Worm (Caenorhabditis elegans) whole organism, L2 larva: Measurements from ENCODE around the gene T04F3.3.
A peak's percentile ranks its signal among the peaks of the same experiment; 100 is the strongest.

Experiments used
- F13H6.1 ChIP-seq: sonication (generic microtip); optimal IDR thresholded peaks from 2 replicates; lab custom pipeline; 2016; ENCODE audit warnings: missing genetic modification characterization, missing compliant biosample characterization
- R02D3.7 ChIP-seq: fragments of 150-350 bp; optimal IDR thresholded peaks from 2 replicates; lab custom pipeline; 2014; ENCODE audit warnings: missing biosample characterization, missing genetic modification characterization
- blmp-1 ChIP-seq: sonication (generic microtip); optimal IDR thresholded peaks from 2 replicates; lab custom pipeline; 2017; ENCODE audit warnings: missing genetic modification characterization, mild to moderate bottlenecking, missing compliant biosample characterization, antibody characterized with exemption, moderate library complexity; ENCODE audit not compliant: insufficient read depth
- ceh-16 ChIP-seq: fragments of 150-350 bp; optimal IDR thresholded peaks from 2 replicates; lab custom pipeline; 2014; ENCODE audit warnings: missing biosample characterization, missing genetic modification characterization
- ceh-82 ChIP-seq: fragments of 150-350 bp; optimal IDR thresholded peaks from 2 replicates; lab custom pipeline; 2014; ENCODE audit warnings: missing biosample characterization, missing genetic modification characterization
- crh-2 ChIP-seq: sonication (generic microtip); optimal IDR thresholded peaks from 2 replicates; lab custom pipeline; 2017; ENCODE audit warnings: missing biosample characterization, missing genetic modification characterization
- dmd-4 ChIP-seq: sonication (generic microtip); optimal IDR thresholded peaks from 2 replicates; lab custom pipeline; 2017; ENCODE audit warnings: missing biosample characterization, missing genetic modification characterization
- egl-27 ChIP-seq: sonication (generic microtip); optimal IDR thresholded peaks from 3 replicates; lab custom pipeline; 2017; ENCODE audit warnings: missing biosample characterization, missing genetic modification reagents, missing genetic modification characterization
- fos-1 ChIP-seq: fragments of 150-350 bp; optimal IDR thresholded peaks from 2 replicates; lab custom pipeline; 2014; ENCODE audit warnings: missing biosample characterization, missing genetic modification characterization
- gmeb-1 ChIP-seq: fragments of 150-350 bp; optimal IDR thresholded peaks from 2 replicates; lab custom pipeline; 2014; ENCODE audit warnings: missing biosample characterization, missing genetic modification characterization
- lin-11 ChIP-seq: fragments of 150-350 bp; sonication (generic microtip); optimal IDR thresholded peaks from 2 replicates; lab custom pipeline; 2014; ENCODE audit warnings: missing biosample characterization, missing genetic modification characterization, inconsistent platforms, mixed read lengths
- lin-13 ChIP-seq: fragments of 150-350 bp; optimal IDR thresholded peaks from 2 replicates; lab custom pipeline; 2014; ENCODE audit warnings: missing biosample characterization, missing genetic modification reagents, missing genetic modification characterization
- lsy-2 ChIP-seq, 2 experiments: fragments of 150-350 bp in 1 of 2; sonication (generic microtip) in 1 of 2; optimal IDR thresholded peaks; 2 replicates each; lab custom pipeline; 2014 to 2017; ENCODE audit warnings: missing biosample characterization in 2 of 2, missing genetic modification characterization in 2 of 2
- mdl-1 ChIP-seq, 2 experiments: fragments of 150-350 bp in 1 of 2; sonication (generic microtip) in 1 of 2; optimal IDR thresholded peaks; 2 replicates each; lab custom pipeline; 2017; ENCODE audit warnings: missing biosample characterization in 2 of 2, missing genetic modification characterization in 2 of 2
- nhr-10 ChIP-seq: sonication (generic microtip); optimal IDR thresholded peaks from 2 replicates; lab custom pipeline; 2017; ENCODE audit warnings: missing biosample characterization, missing genetic modification characterization
- nhr-12 ChIP-seq: fragments of 150-350 bp; optimal IDR thresholded peaks from 2 replicates; lab custom pipeline; 2014; ENCODE audit warnings: missing biosample characterization, missing genetic modification characterization
- nhr-21 ChIP-seq: fragments of 150-350 bp; optimal IDR thresholded peaks from 2 replicates; lab custom pipeline; 2014; ENCODE audit warnings: missing biosample characterization, missing genetic modification characterization
- nhr-237 ChIP-seq: fragments of 150-350 bp; optimal IDR thresholded peaks from 2 replicates; lab custom pipeline; 2014; ENCODE audit warnings: missing biosample characterization, missing genetic modification characterization
- nhr-25 ChIP-seq: fragments of 150-350 bp; sonication (generic microtip); optimal IDR thresholded peaks from 3 replicates; lab custom pipeline; 2014; ENCODE audit warnings: missing biosample characterization, missing genetic modification characterization
- nhr-6 ChIP-seq: fragments of 150-350 bp; optimal IDR thresholded peaks from 2 replicates; lab custom pipeline; 2014; ENCODE audit warnings: missing biosample characterization, missing genetic modification characterization
- nhr-77 ChIP-seq: fragments of 150-350 bp; optimal IDR thresholded peaks from 2 replicates; lab custom pipeline; 2014; ENCODE audit warnings: missing biosample characterization, missing genetic modification characterization
- peb-1 ChIP-seq: fragments of 150-350 bp; optimal IDR thresholded peaks from 2 replicates; lab custom pipeline; 2014; ENCODE audit warnings: missing biosample characterization, missing genetic modification characterization
- sem-4 ChIP-seq: fragments of 150-350 bp; optimal IDR thresholded peaks from 2 replicates; lab custom pipeline; 2014; ENCODE audit warnings: missing biosample characterization, missing genetic modification reagents, missing genetic modification characterization
- skn-1 ChIP-seq: sonication (generic microtip); optimal IDR thresholded peaks from 2 replicates; lab custom pipeline; 2017; ENCODE audit warnings: missing biosample characterization, missing genetic modification characterization
- sma-3 ChIP-seq: sonication (generic microtip); optimal IDR thresholded peaks from 2 replicates; lab custom pipeline; 2016; ENCODE audit warnings: missing genetic modification reagents, missing genetic modification characterization, missing compliant biosample characterization
- sma-9 ChIP-seq, 2 experiments: fragments of 150-350 bp in 1 of 2; sonication (generic microtip) in 1 of 2; optimal IDR thresholded peaks; 2 replicates each; lab custom pipeline; 2014 to 2016; ENCODE audit warnings: missing genetic modification characterization in 2 of 2, mild to moderate bottlenecking in 1 of 2, missing biosample characterization in 1 of 2, missing compliant biosample characterization in 1 of 2, missing genetic modification reagents in 1 of 2, moderate library complexity in 1 of 2
- snpc-4 ChIP-seq: fragments of 150-350 bp; optimal IDR thresholded peaks from 2 replicates; lab custom pipeline; 2014; ENCODE audit warnings: missing biosample characterization, missing genetic modification characterization
- unc-55 ChIP-seq: fragments of 150-350 bp; sonication (generic microtip); optimal IDR thresholded peaks from 3 replicates; lab custom pipeline; 2014; ENCODE audit warnings: missing biosample characterization, missing genetic modification reagents, missing genetic modification characterization
- unc-62 ChIP-seq: fragments of 150-350 bp; optimal IDR thresholded peaks from 2 replicates; lab custom pipeline; 2014; ENCODE audit warnings: missing biosample characterization, missing genetic modification reagents, missing genetic modification characterization
- zag-1 ChIP-seq: fragments of 150-350 bp; optimal IDR thresholded peaks from 2 replicates; lab custom pipeline; 2014; ENCODE audit warnings: missing biosample characterization, missing genetic modification characterization
- ztf-11 ChIP-seq: sonication (generic microtip); optimal IDR thresholded peaks from 2 replicates; lab custom pipeline; 2017; ENCODE audit warnings: missing biosample characterization, missing genetic modification characterization

T04F3.3 gene

DNA sequence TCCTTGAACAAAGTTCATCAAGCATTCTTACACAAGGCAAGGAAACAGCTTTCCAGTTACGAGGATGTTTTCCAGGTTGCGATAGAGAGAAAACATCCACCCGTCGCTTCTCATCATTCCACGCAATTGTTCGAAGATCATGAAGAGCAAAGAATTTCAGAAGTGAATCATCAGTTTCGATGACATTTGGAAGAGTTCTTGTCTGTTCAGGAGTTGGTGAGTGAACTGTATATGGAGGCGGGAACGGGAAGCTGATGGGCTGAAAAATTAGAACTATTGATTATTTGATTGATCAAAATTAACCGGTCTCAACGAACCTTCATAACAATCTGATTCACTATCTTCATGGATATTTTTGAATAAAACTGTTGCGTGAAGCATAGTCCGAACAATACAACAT is 26.7 kb upstream of the T04F3.3 start:
- TF ChIP-seq dmd-4 (tag; lab: Kevin White, UChicago) (no peak), sma-3 (GFP tag; lab: Kevin White, UChicago) (no peak)

- TF ChIP-seq nhr-21 (tag; lab: Kevin White, UChicago), result peak; percentile 40
- peak; percentile 50 for TF ChIP-seq F13H6.1
- TF ChIP-seq fos-1 (tag; lab: Kevin White, UChicago), result peak; percentile 38
- no peak for TF ChIP-seq unc-62 (GFP tag; lab: Kevin White, UChicago)
- no peak for TF ChIP-seq skn-1 (tag; lab: Kevin White, UChicago)
- peak; percentile 95 for TF ChIP-seq gmeb-1 (tag; lab: Kevin White, UChicago)
- TF ChIP-seq sma-9 (GFP tag; optimal IDR thresholded peaks at IDR 0.05; lab: Kevin White, UChicago), result peak; percentile 60
- TF ChIP-seq sma-9 (tag; optimal IDR thresholded peaks at IDR 0.05; lab: Kevin White, UChicago), result no peak
- TF ChIP-seq lin-13, result peak; percentile 36
- TF ChIP-seq lin-11 (tag; lab: Kevin White, UChicago), result peak; percentile 56
- no peak for TF ChIP-seq blmp-1 (tag; lab: Kevin White, UChicago)
- peak; percentile 47 for TF ChIP-seq crh-2
- TF ChIP-seq zag-1, result no peak
- peak; percentile 54 for TF ChIP-seq sma-3 (GFP tag; lab: Kevin White, UChicago)
- TF ChIP-seq nhr-25 (tag; lab: Kevin White, UChicago), result peak; percentile 39
- no peak for TF ChIP-seq mdl-1 (tag; optimal IDR thresholded peaks at IDR 0.05; lab: Kevin White, UChicago)
- TF ChIP-seq nhr-237 (tag; lab: Kevin White, UChicago), result no peak
- peak; percentile 25 to 78 for TF ChIP-seq lsy-2 (tag; optimal IDR thresholded peaks at IDR 0.05; lab: Kevin White, UChicago)
- no peak for TF ChIP-seq ceh-82 (tag; lab: Kevin White, UChicago)
- TF ChIP-seq unc-55 (GFP tag; lab: Kevin White, UChicago), result no peak
These were observed 25.3 kb upstream of the T04F3.3 start, which contains the start of gene npp-22 for ce11 chrV:11733460-11733859. npp-22 (minus strand) TSS chrV:11733472.

- TF ChIP-seq R02D3.7 (tag; lab: Kevin White, UChicago) (no peak), nhr-21 (tag; lab: Kevin White, UChicago) (no peak), nhr-12 (tag; lab: Kevin White, UChicago) (no peak), peb-1 (tag; lab: Kevin White, UChicago) (no peak), nhr-77 (tag; lab: Kevin White, UChicago) (no peak), zag-1 (no peak), ceh-16 (tag; lab: Kevin White, UChicago) (no peak), nhr-10 (tag; lab: Kevin White, UChicago) (no peak), snpc-4 (tag; lab: Kevin White, UChicago) (no peak), nhr-237 (tag; lab: Kevin White, UChicago) (no peak), fos-1 (tag; lab: Kevin White, UChicago) (no peak), unc-55 (GFP tag; lab: Kevin White, UChicago) (no peak), egl-27 (no peak), sem-4 (tag; lab: Kevin White, UChicago) (no peak), crh-2 (no peak), ztf-11 (tag; lab: Kevin White, UChicago) (no peak), dmd-4 (tag; lab: Kevin White, UChicago) (no peak)
These were observed 21.8 kb upstream of the T04F3.3 start, which contains the start of gene spe-42 for ce11 chrV:11736896-11737295. spe-42 (minus strand) TSS chrV:11736996.

ce11 chrV:11737333-11737732 is 21.4 kb upstream of the T04F3.3 start:
- TF ChIP-seq snpc-4 (tag; lab: Kevin White, UChicago), result no peak

- TF ChIP-seq nhr-6, result no peak
- TF ChIP-seq sma-9 (GFP tag; optimal IDR thresholded peaks at IDR 0.05; lab: Kevin White, UChicago), result peak; percentile 75
- TF ChIP-seq sma-9 (tag; optimal IDR thresholded peaks at IDR 0.05; lab: Kevin White, UChicago), result no peak
- TF ChIP-seq nhr-21 (tag; lab: Kevin White, UChicago), result peak; percentile 41
These were observed 18.9 kb upstream of the T04F3.3 start, which contains the start of gene T04F3.1 for ce11 chrV:11739820-11740219. T04F3.1 (plus strand) TSS chrV:11740065.

ce11 chrV:11741078-11741477 is 17.7 kb upstream of the T04F3.3 start:
- TF ChIP-seq blmp-1 (tag; lab: Kevin White, UChicago), result peak; percentile 69
- no peak for TF ChIP-seq nhr-12 (tag; lab: Kevin White, UChicago)
- TF ChIP-seq, all 48 proteins: peak for 1
